Worm (Caenorhabditis elegans) whole organism, midembryonic: ENCODE results near the gene K02D10.8.

Source experiments
- T22C8.4 ChIP-seq: fragments of 200-800 bp; sonication (Bioruptor generic); IDR thresholded peaks from 2 replicates; pipeline ENCODE4 v1.3.6; 2022; ENCODE audit warnings: missing genetic modification characterization, missing compliant biosample characterization
- cog-1 ChIP-seq: sonication (generic microtip); optimal IDR thresholded peaks from 2 replicates; lab custom pipeline; 2016; ENCODE audit warnings: missing genetic modification characterization, missing compliant biosample characterization
- flt-1 ChIP-seq: fragments of 200-800 bp; sonication (Bioruptor generic); IDR thresholded peaks from 2 replicates; pipeline ENCODE4 v1.3.6; 2022; ENCODE audit warnings: missing genetic modification characterization, missing compliant biosample characterization
- klf-2 ChIP-seq: fragments of 200-800 bp; sonication (Bioruptor generic); conservative IDR thresholded peaks from 2 replicates; pipeline ENCODE4 v1.3.6; 2022; ENCODE audit warnings: missing genetic modification reagents, missing genetic modification characterization, missing compliant biosample characterization
- med-1 ChIP-seq: sonication (generic microtip); optimal IDR thresholded peaks from 2 replicates; lab custom pipeline; 2017; ENCODE audit warnings: missing genetic modification characterization, mild to moderate bottlenecking, missing compliant biosample characterization, antibody characterized with exemption, missing genetic modification reagents; ENCODE audit not compliant: insufficient read depth
- ref-1 ChIP-seq: fragments of 200-800 bp; sonication (Bioruptor generic); conservative IDR thresholded peaks from 2 replicates; pipeline ENCODE4 v1.3.6; 2022; ENCODE audit warnings: missing genetic modification reagents, missing genetic modification characterization, missing compliant biosample characterization
- tab-1 ChIP-seq: fragments of 200-800 bp; sonication (Bioruptor generic); IDR thresholded peaks from 2 replicates; pipeline ENCODE4 v1.3.6; 2022; ENCODE audit warnings: missing genetic modification characterization, missing compliant biosample characterization
- ztf-23 ChIP-seq: fragments of 200-800 bp; sonication (Bioruptor generic); IDR thresholded peaks from 2 replicates; pipeline ENCODE4 v1.3.6; 2022; ENCODE audit warnings: missing genetic modification reagents, missing genetic modification characterization, missing compliant biosample characterization
- ztf-29 ChIP-seq: fragments of 200-800 bp; sonication (Bioruptor generic); IDR thresholded peaks from 2 replicates; pipeline ENCODE4 v1.3.6; 2022; ENCODE audit warnings: missing genetic modification reagents, missing genetic modification characterization, missing compliant biosample characterization

K02D10.8 gene

DNA sequence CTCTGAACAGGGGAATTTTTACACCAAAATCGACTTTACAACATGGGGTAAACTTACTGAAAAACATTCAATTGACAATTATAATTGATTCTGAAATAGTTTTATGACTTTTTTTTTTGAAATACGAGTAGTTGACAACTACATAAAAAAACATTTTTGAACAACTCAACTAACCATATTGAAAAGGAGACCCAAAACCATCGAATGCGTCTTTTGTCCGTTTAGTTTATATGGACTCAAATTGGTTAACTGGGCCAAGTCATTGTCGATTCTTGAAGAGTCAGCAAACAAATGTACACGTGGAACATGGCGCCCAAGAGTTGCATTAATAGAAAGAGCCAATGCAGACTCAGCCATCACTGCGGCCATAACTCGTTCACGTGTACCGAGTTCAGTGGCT is 19.7 kb upstream of the K02D10.8 start:
- no peak for TF ChIP-seq ztf-23 (GFP tag; lab: Robert Waterston, UW)
- no peak for TF ChIP-seq cog-1 (tag; lab: Kevin White, UChicago)
- no peak for TF ChIP-seq ztf-29
- TF ChIP-seq flt-1 (GFP tag; lab: Robert Waterston, UW), result no peak
- no peak for TF ChIP-seq T22C8.4
- no peak for TF ChIP-seq tab-1 (GFP tag; lab: Robert Waterston, UW)
- no peak for TF ChIP-seq ref-1 (GFP tag; lab: Robert Waterston, UW)
- TF ChIP-seq med-1, result no peak
- TF ChIP-seq klf-2 (GFP tag; lab: Robert Waterston, UW), result no peak

DNA sequence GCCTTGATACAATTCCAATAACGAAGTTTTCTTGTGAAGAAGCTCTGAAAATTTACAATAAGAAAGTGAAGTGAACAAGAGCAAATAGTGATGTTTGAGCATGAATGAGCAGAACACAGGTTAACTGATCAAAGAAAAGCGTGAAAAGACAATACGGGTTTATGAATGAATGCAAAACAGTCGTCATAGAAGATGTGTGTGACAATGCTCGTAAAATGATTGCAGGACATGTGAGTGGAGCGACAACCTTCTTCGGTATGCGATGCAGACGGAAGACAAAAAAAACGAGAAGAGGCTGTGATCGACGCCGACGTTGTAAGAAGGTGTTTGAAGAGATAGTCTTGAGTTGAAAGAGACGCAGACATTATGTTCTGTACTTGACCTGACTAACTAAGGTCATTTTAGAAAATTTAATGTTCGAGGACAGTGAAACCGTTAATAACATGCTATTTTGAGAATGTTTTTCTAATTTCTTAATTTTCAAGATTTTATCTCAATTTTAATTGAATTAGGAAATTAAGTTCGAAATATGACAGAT is 18.8 kb upstream of the K02D10.8 start, which contains the start of gene mig-22:
mig-22 (minus strand) TSS at position 51 of the 538 bp plus-strand sequence.
- TF ChIP-seq ztf-29, result no peak
- TF ChIP-seq T22C8.4, result no peak
- no peak for TF ChIP-seq med-1
- no peak for TF ChIP-seq cog-1 (tag; lab: Kevin White, UChicago)

DNA sequence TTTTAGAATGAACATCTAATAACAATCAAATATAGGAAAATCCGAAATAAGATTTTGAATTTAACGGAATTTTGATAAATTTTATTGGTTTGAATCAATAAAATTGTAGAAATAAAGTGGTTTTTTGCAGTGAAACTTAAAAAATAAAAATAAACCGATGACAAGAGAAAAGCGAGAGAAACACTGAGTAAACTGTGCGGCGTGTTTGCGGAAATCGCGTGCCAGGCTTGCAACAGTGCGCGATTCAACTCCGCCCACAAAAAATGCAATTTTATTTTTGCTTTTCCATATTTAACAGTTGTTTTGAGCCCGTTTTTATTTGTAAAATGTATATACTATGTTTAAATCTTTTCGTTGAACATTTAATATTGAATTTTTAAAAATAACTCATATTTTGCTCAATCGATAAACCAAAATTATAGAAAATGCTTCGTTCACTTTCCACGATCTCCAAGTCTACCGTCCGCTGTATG is 18.3 kb upstream of the K02D10.8 start, which contains the start of gene mtss-1:
mtss-1 (plus strand) TSS at position 423 of the 473 bp plus-strand sequence.
- TF ChIP-seq T22C8.4, result peak; percentile 71
- TF ChIP-seq tab-1 (GFP tag; lab: Robert Waterston, UW), result peak; percentile 87
- TF ChIP-seq cog-1 (tag; lab: Kevin White, UChicago), result peak; percentile 71
- peak; percentile 76 for TF ChIP-seq klf-2 (GFP tag; lab: Robert Waterston, UW)
- TF ChIP-seq ztf-29, result peak; percentile 75
- TF ChIP-seq med-1, result peak; percentile 94
- TF ChIP-seq ztf-23 (GFP tag; lab: Robert Waterston, UW), result peak; percentile 88
- TF ChIP-seq ref-1 (GFP tag; lab: Robert Waterston, UW), result no peak
- peak; percentile 90 for TF ChIP-seq flt-1 (GFP tag; lab: Robert Waterston, UW)

DNA sequence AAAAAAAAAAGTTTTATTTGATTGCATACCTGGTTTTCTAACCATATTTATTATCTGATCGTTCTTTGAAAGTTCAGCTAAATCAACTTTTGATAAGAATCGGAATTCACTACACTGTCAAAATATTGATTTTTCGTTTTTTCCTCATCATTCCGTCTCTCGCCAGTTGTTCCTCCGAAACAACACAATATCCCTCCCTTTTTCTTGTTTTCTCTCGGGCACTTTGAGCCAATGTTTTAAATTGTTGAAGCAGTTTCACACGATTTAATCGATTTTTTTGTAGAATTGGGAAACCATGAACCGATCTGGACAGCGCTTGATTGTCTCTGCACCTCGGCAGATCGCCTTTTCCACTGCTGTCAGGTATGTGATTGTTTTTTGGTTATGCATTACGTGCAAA is 16.9 kb upstream of the K02D10.8 start, which contains the start of gene K02D10.1:
K02D10.1 (plus strand) TSS at position 284 of the 400 bp plus-strand sequence.
- peak; percentile 50; the same call in 1 of the 2 replicates for TF ChIP-seq T22C8.4
- no peak for TF ChIP-seq med-1

DNA sequence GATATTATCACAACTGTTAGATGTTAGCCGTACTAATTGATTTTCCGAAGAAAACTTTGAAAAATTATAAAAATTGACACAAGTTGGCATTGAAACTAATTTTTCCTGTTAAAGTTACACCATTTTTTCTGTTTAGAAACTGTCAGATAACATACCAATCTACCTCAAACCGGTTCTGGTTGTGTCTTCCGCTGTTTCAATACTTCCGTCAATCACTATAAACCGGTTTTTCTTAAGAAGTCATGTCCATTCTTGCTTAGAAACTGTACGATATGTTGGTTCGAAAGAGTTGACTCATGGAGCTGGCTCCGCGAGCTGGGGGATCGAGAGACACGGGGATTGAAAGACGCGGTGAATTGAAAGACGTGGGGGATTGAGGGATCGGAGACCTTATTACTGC is 15.9 kb upstream of the K02D10.8 start:
- TF ChIP-seq ztf-29 (no peak), ref-1 (GFP tag; lab: Robert Waterston, UW) (no peak)

DNA sequence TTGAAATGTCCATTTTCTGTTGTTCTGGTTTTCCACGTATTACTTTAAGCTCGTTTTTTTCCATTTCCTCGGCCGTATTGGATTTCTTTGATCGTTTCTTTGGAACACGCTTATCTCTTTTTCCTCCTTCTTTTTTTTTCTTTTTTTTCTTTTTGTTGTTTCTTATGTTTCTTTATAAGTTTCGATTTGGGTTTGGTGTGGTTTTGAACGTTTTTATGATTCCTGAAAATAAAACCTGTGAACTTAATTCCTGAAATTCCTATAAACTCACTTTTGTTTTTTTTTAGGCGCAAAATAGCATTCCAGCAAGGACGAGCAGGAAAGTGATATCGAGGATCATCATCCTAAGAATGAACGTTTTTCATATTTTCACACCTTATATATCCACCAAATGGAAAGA is 15.0 kb upstream of the K02D10.8 start, which contains the start of gene K02D10.2:
K02D10.2 (minus strand) TSS at position 101 of the 400 bp plus-strand sequence.
- TF ChIP-seq med-1, result no peak

DNA sequence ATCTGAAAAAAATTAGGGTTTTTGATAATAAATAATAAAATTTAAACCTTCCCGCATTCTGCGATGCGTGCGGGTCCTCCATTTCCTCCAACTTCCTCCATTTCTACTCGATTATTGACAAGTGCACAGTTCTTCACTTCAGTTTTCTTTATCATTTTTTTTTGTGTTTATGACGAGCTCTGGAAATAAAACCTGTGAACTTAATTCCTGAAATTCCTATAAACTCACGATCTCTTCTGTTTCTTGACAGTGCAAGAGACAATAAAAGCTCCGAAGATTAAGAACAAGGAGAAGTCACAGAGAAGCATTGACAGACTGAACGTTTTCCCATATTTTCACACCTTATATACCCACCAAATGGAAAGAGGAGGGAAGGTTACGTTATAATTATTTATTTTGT is 14.3 kb upstream of the K02D10.8 start, which contains the start of gene K02D10.3:
K02D10.3 (minus strand) TSS at position 101 of the 400 bp plus-strand sequence.
- TF ChIP-seq ref-1 (GFP tag; lab: Robert Waterston, UW) (no peak), med-1 (no peak), T22C8.4 (no peak)

- TF ChIP-seq flt-1 (GFP tag; lab: Robert Waterston, UW) (no peak), ztf-29 (no peak), med-1 (no peak), cog-1 (tag; lab: Kevin White, UChicago) (no peak), ref-1 (GFP tag; lab: Robert Waterston, UW) (no peak), klf-2 (GFP tag; lab: Robert Waterston, UW) (no peak), tab-1 (GFP tag; lab: Robert Waterston, UW) (no peak), ztf-23 (GFP tag; lab: Robert Waterston, UW) (no peak), T22C8.4 (no peak)
Measured at ce11 chrIII:8772428-8773027, 13.6 kb upstream of the K02D10.8 start.

ce11 chrIII:8773375-8773774 is 12.8 kb upstream of the K02D10.8 start:
- no peak for TF ChIP-seq med-1
- no peak for TF ChIP-seq tab-1 (GFP tag; lab: Robert Waterston, UW)
- no peak for TF ChIP-seq ztf-23 (GFP tag; lab: Robert Waterston, UW)
- TF ChIP-seq cog-1 (tag; lab: Kevin White, UChicago), result no peak
- no peak for TF ChIP-seq ref-1 (GFP tag; lab: Robert Waterston, UW)
- no peak for TF ChIP-seq T22C8.4
- no peak for TF ChIP-seq klf-2 (GFP tag; lab: Robert Waterston, UW)

- TF ChIP-seq cog-1 (tag; lab: Kevin White, UChicago) (no peak), ztf-23 (GFP tag; lab: Robert Waterston, UW) (no peak), med-1 (no peak), tab-1 (GFP tag; lab: Robert Waterston, UW) (no peak), T22C8.4 (no peak), ref-1 (GFP tag; lab: Robert Waterston, UW) (no peak), ztf-29 (no peak), klf-2 (GFP tag; lab: Robert Waterston, UW) (no peak), flt-1 (GFP tag; lab: Robert Waterston, UW) (no peak)
Measured at ce11 chrIII:8775953-8776352, 10.2 kb upstream of the K02D10.8 start, which contains the start of gene snap-29. Gene snap-29, plus strand, starts transcription at chrIII:8776253.

- TF ChIP-seq T22C8.4 (no peak), ref-1 (GFP tag; lab: Robert Waterston, UW) (no peak), flt-1 (GFP tag; lab: Robert Waterston, UW) (no peak), ztf-23 (GFP tag; lab: Robert Waterston, UW) (no peak), med-1 (no peak), cog-1 (tag; lab: Kevin White, UChicago) (no peak), klf-2 (GFP tag; lab: Robert Waterston, UW) (no peak), ztf-29 (no peak), tab-1 (GFP tag; lab: Robert Waterston, UW) (no peak)
Measured at ce11 chrIII:8779912-8780311, 6.3 kb upstream of the K02D10.8 start, which contains the start of gene K02D10.4. Gene K02D10.4, minus strand, starts transcription at chrIII:8780012.
